Worm (Caenorhabditis elegans) whole organism, L1 larva: ENCODE measurements around the gene srlf-29.

ENCODE experiments used
- C16A3.4 ChIP-seq: fragments of 150-350 bp; optimal IDR thresholded peaks from 2 replicates; lab custom pipeline; 2014; ENCODE audit warnings: missing biosample characterization, missing genetic modification characterization
- C34B4.2 ChIP-seq: sonication (generic microtip); optimal IDR thresholded peaks from 2 replicates; lab custom pipeline; 2017; ENCODE audit warnings: mild to moderate bottlenecking, missing genetic modification characterization, missing compliant biosample characterization
- alr-1 ChIP-seq: fragments of 200-800 bp; sonication (Bioruptor generic); optimal IDR thresholded peaks from 2 replicates; lab custom pipeline; 2018; ENCODE audit warnings: borderline replicate concordance, mild to moderate bottlenecking, missing genetic modification characterization, missing compliant biosample characterization
- ceh-90 ChIP-seq: sonication (generic microtip); optimal IDR thresholded peaks from 2 replicates; lab custom pipeline; 2016; ENCODE audit warnings: missing genetic modification characterization, missing compliant biosample characterization
- egl-13 ChIP-seq: sonication (generic microtip); optimal IDR thresholded peaks from 2 replicates; lab custom pipeline; 2016; ENCODE audit warnings: missing genotype, missing genetic modification reagents, missing genetic modification characterization, missing compliant biosample characterization
- elt-2 ChIP-seq: sonication (generic microtip); optimal IDR thresholded peaks from 2 replicates; lab custom pipeline; 2016; ENCODE audit warnings: missing genetic modification characterization, mild to moderate bottlenecking, inconsistent platforms, missing compliant biosample characterization, missing genetic modification reagents
- fkh-4 ChIP-seq: sonication (generic microtip); optimal IDR thresholded peaks from 2 replicates; lab custom pipeline; 2016; ENCODE audit warnings: missing compliant biosample characterization, missing genetic modification characterization, borderline replicate concordance
- fos-1 ChIP-seq: fragments of 150-350 bp; optimal IDR thresholded peaks from 2 replicates; lab custom pipeline; 2014; ENCODE audit warnings: missing biosample characterization, missing genetic modification characterization
- hlh-4 ChIP-seq: sonication (generic microtip); optimal IDR thresholded peaks from 2 replicates; lab custom pipeline; 2016; ENCODE audit warnings: mild to moderate bottlenecking, missing genetic modification characterization, missing compliant biosample characterization
- hpl-2 ChIP-seq: fragments of 150-350 bp; optimal IDR thresholded peaks from 2 replicates; lab custom pipeline; 2014; ENCODE audit warnings: missing biosample characterization, missing genetic modification reagents, missing genetic modification characterization
- lin-13 ChIP-seq: fragments of 150-350 bp; optimal IDR thresholded peaks from 2 replicates; lab custom pipeline; 2014; ENCODE audit warnings: missing biosample characterization, missing genetic modification reagents, missing genetic modification characterization
- mab-9 ChIP-seq: fragments of 200-800 bp; sonication (Bioruptor generic); IDR thresholded peaks from 2 replicates; pipeline ENCODE4 v1.3.6; 2022; ENCODE audit warnings: missing genetic modification reagents, missing genetic modification characterization, missing compliant biosample characterization
- nhr-12 ChIP-seq: sonication (generic microtip); optimal IDR thresholded peaks from 2 replicates; lab custom pipeline; 2017; ENCODE audit warnings: missing biosample characterization, missing genetic modification characterization
- nhr-47 ChIP-seq: sonication (generic microtip); optimal IDR thresholded peaks from 2 replicates; lab custom pipeline; 2016; ENCODE audit warnings: mild to moderate bottlenecking, missing genetic modification characterization, moderate library complexity, missing compliant biosample characterization
- rnt-1 ChIP-seq: sonication (generic microtip); optimal IDR thresholded peaks from 2 replicates; lab custom pipeline; 2016; ENCODE audit warnings: mild to moderate bottlenecking, missing genetic modification characterization, moderate library complexity, missing compliant biosample characterization
- snpc-4 ChIP-seq: fragments of 150-350 bp; optimal IDR thresholded peaks from 2 replicates; lab custom pipeline; 2014; ENCODE audit warnings: missing biosample characterization, missing genetic modification characterization
- snu-23 ChIP-seq: sonication (generic microtip); optimal IDR thresholded peaks from 2 replicates; lab custom pipeline; 2016; ENCODE audit warnings: missing genetic modification characterization, missing compliant biosample characterization
- tlp-1 ChIP-seq: fragments of 150-350 bp; optimal IDR thresholded peaks from 2 replicates; lab custom pipeline; 2014; ENCODE audit warnings: missing biosample characterization, missing genetic modification characterization

Gene srlf-29

ce11 chrII:1703363-1703762, 37.2 kb downstream of the srlf-29 start, which contains the start of gene fbxb-47 (continued):
- no peak for TF ChIP-seq tlp-1 (tag; lab: Kevin White, UChicago)

- TF ChIP-seq alr-1 (tag; lab: Kevin White, UChicago) (no peak), mab-9 (GFP tag; lab: Robert Waterston, UW) (no peak), nhr-12 (tag; lab: Kevin White, UChicago) (no peak), hlh-4 (tag; lab: Kevin White, UChicago) (no peak), fos-1 (tag; lab: Kevin White, UChicago) (no peak), ceh-90 (tag; lab: Kevin White, UChicago) (no peak), rnt-1 (no peak), nhr-47 (no peak), C34B4.2 (tag; lab: Kevin White, UChicago) (no peak), hpl-2 (GFP tag; lab: Kevin White, UChicago) (no peak)
Measured at ce11 chrII:1706385-1706784, 40.3 kb downstream of the srlf-29 start, which contains the start of gene sdz-18. Gene sdz-18 (minus strand): TSS chrII:1706485.

ce11 chrII:1709959-1710358, 43.8 kb downstream of the srlf-29 start, which contains the start of gene fbxa-184:
Gene fbxa-184 (plus strand): TSS chrII:1710259.
- TF ChIP-seq lin-13 (no peak), elt-2 (tag; lab: Kevin White, UChicago) (no peak)

- TF ChIP-seq snpc-4 (tag; lab: Kevin White, UChicago) (no peak), fkh-4 (tag; lab: Kevin White, UChicago) (no peak)
Measured at ce11 chrII:1712938-1713337, 46.8 kb downstream of the srlf-29 start, which contains the start of gene btb-7. Gene btb-7 (plus strand): TSS chrII:1713238.

ce11 chrII:1714772-1715353, 48.7 kb downstream of the srlf-29 start, which contains the start of gene btb-6:
Gene btb-6 (plus strand): TSS chrII:1715303.
- TF ChIP-seq fos-1 (tag; lab: Kevin White, UChicago) = no peak
- no peak for TF ChIP-seq C16A3.4 (tag; lab: Kevin White, UChicago)
- no peak for TF ChIP-seq snu-23 (GFP tag; lab: Kevin White, UChicago)
- TF ChIP-seq mab-9 (GFP tag; lab: Robert Waterston, UW) = no peak
- no peak for TF ChIP-seq egl-13 (tag; lab: Kevin White, UChicago)
